Fruit fly (Drosophila melanogaster) whole organism, embryonic: ENCODE data around the gene CG9667.

Source experiments
- Antp ChIP-seq: fragments of 200-800 bp; sonication (Bioruptor generic); optimal IDR thresholded peaks from 3 replicates; lab custom pipeline; 2016; ENCODE audit warnings: missing biosample characterization, missing genetic modification characterization
- Atf-2 ChIP-seq: fragments of 200-800 bp; sonication (Bioruptor generic); optimal IDR thresholded peaks from 2 replicates; lab custom pipeline; 2016; ENCODE audit warnings: missing biosample characterization, missing genetic modification characterization
- Bgb ChIP-seq: fragments of 200-800 bp; sonication (Bioruptor generic); IDR thresholded peaks from 2 replicates; pipeline ENCODE4 v1.3.6; 2022; ENCODE audit warnings: missing biosample characterization, missing genetic modification characterization; ENCODE audit not compliant: partially characterized antibody
- CG1024 ChIP-seq: fragments of 200-800 bp; sonication (Bioruptor generic); IDR thresholded peaks from 2 replicates; pipeline ENCODE4 v1.3.6; 2022; ENCODE audit warnings: missing biosample characterization, missing genetic modification characterization
- CG11247 ChIP-seq: fragments of 200-800 bp; sonication (Bioruptor generic); IDR thresholded peaks from 2 replicates; pipeline ENCODE4 v1.3.6; 2022; ENCODE audit warnings: missing biosample characterization, missing genetic modification characterization
- CG12391 ChIP-seq: fragments of 200-800 bp; sonication (Bioruptor generic); optimal IDR thresholded peaks from 3 replicates; lab custom pipeline; 2018; ENCODE audit warnings: missing biosample characterization, mild to moderate bottlenecking, missing genetic modification characterization, moderate library complexity
- CG13123 ChIP-seq: fragments of 200-800 bp; sonication (Bioruptor generic); optimal IDR thresholded peaks from 2 replicates; lab custom pipeline; 2016; ENCODE audit warnings: missing biosample characterization, missing genetic modification characterization
- CG15011 ChIP-seq: fragments of 200-800 bp; sonication (Bioruptor generic); optimal IDR thresholded peaks from 3 replicates; lab custom pipeline; 2018; ENCODE audit warnings: missing biosample characterization, mild to moderate bottlenecking, missing genetic modification characterization
- CG1603 ChIP-seq: fragments of 200-800 bp; sonication (Bioruptor generic); optimal IDR thresholded peaks from 2 replicates; lab custom pipeline; 2019; ENCODE audit warnings: missing biosample characterization, mild to moderate bottlenecking, missing genetic modification characterization, moderate library complexity
- CG2678 ChIP-seq: fragments of 200-800 bp; sonication (Bioruptor generic); optimal IDR thresholded peaks from 3 replicates; lab custom pipeline; 2019; ENCODE audit warnings: missing biosample characterization, mild to moderate bottlenecking, missing genetic modification characterization, moderate library complexity
- CG3838 ChIP-seq: fragments of 200-800 bp; sonication (Bioruptor generic); optimal IDR thresholded peaks from 3 replicates; lab custom pipeline; 2016; ENCODE audit warnings: missing biosample characterization, missing genetic modification characterization
- Dad ChIP-seq: fragments of 200-800 bp; sonication (Bioruptor generic); optimal IDR thresholded peaks from 3 replicates; lab custom pipeline; 2016; ENCODE audit warnings: missing biosample characterization, missing genetic modification characterization
- Ets65A ChIP-seq: fragments of 200-800 bp; sonication (Bioruptor generic); peaks from one replicate; lab custom pipeline; 2016; ENCODE audit warnings: missing biosample characterization, missing genetic modification characterization
- Fer3 ChIP-seq: fragments of 200-800 bp; sonication (Bioruptor generic); optimal IDR thresholded peaks from 2 replicates; lab custom pipeline; 2018; ENCODE audit warnings: missing biosample characterization, mild to moderate bottlenecking, missing genetic modification characterization, moderate library complexity
- HLHmδ ChIP-seq: fragments of 200-800 bp; sonication (Bioruptor generic); optimal IDR thresholded peaks from 2 replicates; lab custom pipeline; 2018; ENCODE audit warnings: missing biosample characterization, mild to moderate bottlenecking, missing genetic modification characterization, moderate library complexity
- Jarid2 ChIP-seq: fragments of 200-800 bp; sonication (Bioruptor generic); optimal IDR thresholded peaks from 3 replicates; lab custom pipeline; 2017; ENCODE audit warnings: mild to moderate bottlenecking, missing biosample characterization, missing genetic modification reagents, missing genetic modification characterization
- MTF-1 ChIP-seq: fragments of 200-800 bp; sonication (Bioruptor generic); optimal IDR thresholded peaks from 2 replicates; lab custom pipeline; 2018; ENCODE audit warnings: missing biosample characterization, mild to moderate bottlenecking, missing genetic modification characterization, borderline replicate concordance
- Med ChIP-seq: fragments of 200-800 bp; sonication (Bioruptor generic); peaks from one replicate; lab custom pipeline; 2016; ENCODE audit warnings: missing biosample characterization, missing genetic modification characterization, mild to moderate bottlenecking, inconsistent platforms, moderate library complexity
- Meics ChIP-seq: fragments of 200-800 bp; sonication (Bioruptor generic); optimal IDR thresholded peaks from 2 replicates; lab custom pipeline; 2017; ENCODE audit warnings: missing biosample characterization, mild to moderate bottlenecking, missing genetic modification characterization
- Pdp1 ChIP-seq, 2 experiments: fragments of 200-800 bp; sonication (Bioruptor generic); optimal IDR thresholded peaks; 3 replicates each; lab custom pipeline; 2016; ENCODE audit warnings: missing biosample characterization in 2 of 2, missing genetic modification characterization in 2 of 2, mild to moderate bottlenecking in 1 of 2, moderate library complexity in 1 of 2
- Ravus ChIP-seq: fragments of 200-800 bp; sonication (Bioruptor generic); IDR thresholded peaks from 2 replicates; pipeline ENCODE4 v1.3.6; 2022; ENCODE audit warnings: missing biosample characterization, missing genetic modification characterization
- Six4 ChIP-seq: fragments of 200-800 bp; sonication (Bioruptor generic); optimal IDR thresholded peaks from 2 replicates; lab custom pipeline; 2016; ENCODE audit warnings: missing biosample characterization, missing genetic modification characterization
- Sry-β ChIP-seq: fragments of 200-800 bp; sonication (Bioruptor generic); optimal IDR thresholded peaks from 2 replicates; lab custom pipeline; 2018; ENCODE audit warnings: missing biosample characterization, mild to moderate bottlenecking, missing genetic modification characterization, moderate library complexity
- Stat92E ChIP-seq, 3 experiments: fragments of >200 bp in 2 of 3; fragments of 200-800 bp in 1 of 3; sonication (Bioruptor generic) in 1 of 3; optimal IDR thresholded peaks; 2 replicates each; lab custom pipeline; 2017 to 2019; ENCODE audit warnings: missing biosample characterization in 3 of 3, missing genetic modification characterization in 3 of 3, mild to moderate bottlenecking in 1 of 3, moderate library complexity in 1 of 3
- Xrp1 ChIP-seq: fragments of 200-800 bp; sonication (Bioruptor generic); IDR thresholded peaks from 2 replicates; pipeline ENCODE4 v1.3.6; 2022; ENCODE audit warnings: missing biosample characterization, missing genetic modification characterization
- amos ChIP-seq: fragments of 200-800 bp; sonication (Bioruptor generic); IDR thresholded peaks from 2 replicates; pipeline ENCODE4 v1.3.6; 2022; ENCODE audit warnings: missing biosample characterization, missing genetic modification characterization; ENCODE audit not compliant: partially characterized antibody
- bab2 ChIP-seq: fragments of 200-800 bp; sonication (Bioruptor generic); optimal IDR thresholded peaks from 2 replicates; lab custom pipeline; 2016; ENCODE audit warnings: missing biosample characterization, missing genetic modification characterization
- cg ChIP-seq: fragments of 200-800 bp; sonication (Bioruptor generic); optimal IDR thresholded peaks from 3 replicates; lab custom pipeline; 2019; ENCODE audit warnings: missing biosample characterization, mild to moderate bottlenecking, missing genetic modification characterization, moderate library complexity
- chinmo ChIP-seq: fragments of 200-800 bp; sonication (Bioruptor generic); IDR thresholded peaks from 4 replicates; pipeline ENCODE4 v1.3.6; 2022; ENCODE audit warnings: missing biosample characterization, missing genetic modification characterization; ENCODE audit not compliant: partially characterized antibody
- chm ChIP-seq: fragments of 200-800 bp; sonication (Bioruptor generic); IDR thresholded peaks from 2 replicates; pipeline ENCODE4 v1.3.6; 2022; ENCODE audit warnings: missing biosample characterization, missing genetic modification characterization
- ems ChIP-seq: fragments of 200-800 bp; sonication (Bioruptor generic); optimal IDR thresholded peaks from 3 replicates; lab custom pipeline; 2016; ENCODE audit warnings: missing biosample characterization, missing genetic modification characterization
- gce ChIP-seq: fragments of 200-800 bp; sonication (Bioruptor generic); IDR thresholded peaks from 3 replicates; pipeline ENCODE4 v1.3.6; 2022; ENCODE audit warnings: missing biosample characterization, missing genetic modification characterization
- gcm ChIP-seq: fragments of 200-800 bp; sonication (Bioruptor generic); optimal IDR thresholded peaks from 2 replicates; lab custom pipeline; 2019; ENCODE audit warnings: missing biosample characterization, mild to moderate bottlenecking, missing genetic modification characterization, moderate library complexity
- gem ChIP-seq: fragments of 200-800 bp; sonication (Bioruptor generic); optimal IDR thresholded peaks from 2 replicates; lab custom pipeline; 2019; ENCODE audit warnings: missing biosample characterization, mild to moderate bottlenecking, missing genetic modification characterization, moderate library complexity
- hb ChIP-seq: fragments of 200-800 bp; sonication (Bioruptor generic); IDR thresholded peaks from 3 replicates; pipeline ENCODE4 v1.3.6; 2022; ENCODE audit warnings: missing biosample characterization, missing genetic modification characterization; ENCODE audit not compliant: partially characterized antibody
- hbn ChIP-seq: fragments of 200-800 bp; sonication (Bioruptor generic); IDR thresholded peaks from 2 replicates; pipeline ENCODE4 v1.3.6; 2022; ENCODE audit warnings: missing biosample characterization, missing genetic modification characterization; ENCODE audit not compliant: partially characterized antibody
- ken ChIP-seq: fragments of 200-800 bp; sonication (Bioruptor generic); IDR thresholded peaks from 3 replicates; pipeline ENCODE4 v1.3.6; 2022; ENCODE audit warnings: missing biosample characterization, missing genetic modification characterization
- lov ChIP-seq, 2 experiments: fragments of 200-800 bp in 1 of 2; fragments of >200 bp in 1 of 2; sonication (Bioruptor generic) in 1 of 2; IDR thresholded peaks in 1 of 2; optimal IDR thresholded peaks in 1 of 2; 2 replicates in 1 of 2; 3 replicates in 1 of 2; pipeline versions ENCODE4 v1.3.6 to Lab custom; 2017 to 2022; ENCODE audit warnings: missing biosample characterization in 1 of 2, missing genetic modification characterization in 1 of 2
- p53 ChIP-seq: fragments of 200-800 bp; sonication (Bioruptor generic); optimal IDR thresholded peaks from 2 replicates; lab custom pipeline; 2016; ENCODE audit warnings: missing biosample characterization, missing genetic modification characterization
- pita ChIP-seq: fragments of 200-800 bp; sonication (Bioruptor generic); optimal IDR thresholded peaks from 2 replicates; lab custom pipeline; 2017; ENCODE audit warnings: missing biosample characterization, mild to moderate bottlenecking, missing genetic modification characterization
- salm ChIP-seq: fragments of 200-800 bp; sonication (Bioruptor generic); optimal IDR thresholded peaks from 2 replicates; lab custom pipeline; 2018; ENCODE audit warnings: missing biosample characterization, mild to moderate bottlenecking, missing genetic modification characterization
- slp2 ChIP-seq: fragments of 200-800 bp; sonication (Bioruptor generic); optimal IDR thresholded peaks from 2 replicates; lab custom pipeline; 2016; ENCODE audit warnings: missing biosample characterization, missing genetic modification characterization
- sqz ChIP-seq: fragments of 200-800 bp; sonication (Bioruptor generic); optimal IDR thresholded peaks from 3 replicates; lab custom pipeline; 2018; ENCODE audit warnings: missing biosample characterization, mild to moderate bottlenecking, missing genetic modification characterization
- ssp ChIP-seq: fragments of 200-800 bp; sonication (Bioruptor generic); IDR thresholded peaks from 2 replicates; pipeline ENCODE4 v1.3.6; 2022; ENCODE audit warnings: missing biosample characterization, missing genetic modification characterization
- toy ChIP-seq: fragments of 200-800 bp; sonication (Bioruptor generic); IDR thresholded peaks from 2 replicates; pipeline ENCODE4 v1.3.6; 2022; ENCODE audit warnings: missing biosample characterization, missing genetic modification characterization
- trem ChIP-seq: fragments of 200-800 bp; optimal IDR thresholded peaks from 3 replicates; lab custom pipeline; 2019; ENCODE audit warnings: missing biosample characterization, mild to moderate bottlenecking, missing genetic modification characterization, moderate library complexity
- tx ChIP-seq: fragments of 200-800 bp; sonication (Bioruptor generic); optimal IDR thresholded peaks from 2 replicates; lab custom pipeline; 2016; ENCODE audit warnings: missing biosample characterization, missing genetic modification characterization
- unpg ChIP-seq: fragments of 200-800 bp; sonication (Bioruptor generic); optimal IDR thresholded peaks from 3 replicates; lab custom pipeline; 2018; ENCODE audit warnings: missing biosample characterization, mild to moderate bottlenecking, missing genetic modification characterization, moderate library complexity
- usp ChIP-seq: fragments of >200 bp; optimal IDR thresholded peaks from 2 replicates; lab custom pipeline; 2017; ENCODE audit warnings: missing biosample characterization, missing genetic modification characterization

CG9667 gene

DNA sequence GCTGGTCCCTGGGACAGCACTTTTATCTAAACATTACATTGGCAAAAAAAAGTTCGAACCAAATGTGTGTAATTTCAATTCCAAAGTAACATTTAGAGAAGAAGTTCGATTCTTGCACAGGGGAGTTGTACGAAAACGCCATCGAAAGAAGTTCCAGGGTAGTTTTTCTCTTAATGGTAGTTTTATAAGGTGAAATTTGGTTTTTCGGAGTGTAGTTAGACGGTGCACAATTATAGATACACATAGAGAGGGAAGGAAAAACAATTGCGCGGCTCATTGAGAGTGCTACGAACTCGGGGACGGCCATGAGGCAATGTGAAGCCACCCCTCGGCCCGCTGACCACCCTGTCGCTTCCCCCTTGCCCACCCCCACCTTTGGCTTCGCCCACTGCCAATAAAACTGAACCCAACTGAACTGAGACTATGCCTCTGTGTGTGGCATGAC lies 15.9 kb downstream of the CG9667 start (continued):
- TF ChIP-seq ems (GFP tag; lab: Kevin White, UChicago) (peak; percentile 32), HLHmδ (GFP tag; lab: Kevin White, UChicago) (no peak), Meics (peak; percentile 69), CG11247 (peak; percentile 49; the same call in 1 of the 2 replicates), gce (0 out of 3 replicates have a peak, but pooled peaks have one; percentile 45), gem (tag; lab: Kevin White, UChicago) (peak; percentile 78), CG2678 (peak; percentile 81), amos (GFP tag; lab: Robert Waterston, UW) (no peak), CG1603 (peak; percentile 75), pita (GFP tag; lab: Kevin White, UChicago) (no peak), chinmo (GFP tag; lab: Robert Waterston, UW) (peak; percentile 37; the same call in 1 of the 4 replicates), usp (GFP tag; lab: Kevin White, UChicago) (no peak), sqz (GFP tag; lab: Kevin White, UChicago) (no peak), Xrp1 (peak; percentile 68), Fer3 (tag; lab: Kevin White, UChicago) (peak; percentile 75), hb (GFP tag; lab: Robert Waterston, UW) (no peak), salm (tag; lab: Kevin White, UChicago) (no peak), toy (GFP tag; lab: Robert Waterston, UW) (0 out of 2 replicates have a peak, but pooled peaks have one; percentile 29), ssp (GFP tag; lab: Robert Waterston, UW) (peak; percentile 40; the same call in 1 of the 2 replicates), unpg (peak; percentile 75), hbn (GFP tag; lab: Robert Waterston, UW) (no peak), CG1024 (GFP tag; lab: Robert Waterston, UW) (no peak; the same call in 1 of the 2 replicates), Ets65A (peak; percentile 93), bab2 (GFP tag; lab: Kevin White, UChicago) (peak; percentile 71), Pdp1 (GFP tag; optimal IDR thresholded peaks at IDR 0.05; lab: Kevin White, UChicago) (peak; percentile 45 to 46), Ravus (GFP tag; lab: Robert Waterston, UW) (no peak), CG12391 (tag; lab: Kevin White, UChicago) (peak; percentile 57), Atf-2 (peak; percentile 37), CG13123 (peak; percentile 33), CG15011 (no peak), slp2 (peak; percentile 44), CG3838 (GFP tag; lab: Kevin White, UChicago) (no peak), Jarid2 (GFP tag; lab: Kevin White, UChicago) (peak; percentile 10), chm (GFP tag; lab: Robert Waterston, UW) (peak; percentile 62), gcm (peak; percentile 13), Sry-β (GFP tag; lab: Kevin White, UChicago) (no peak), Dad (GFP tag; lab: Kevin White, UChicago) (peak; percentile 48), p53 (GFP tag; lab: Kevin White, UChicago) (no peak), Stat92E (GFP tag; optimal IDR thresholded peaks at IDR 0.05; lab: Kevin White, UChicago) (no peak), MTF-1 (no peak), Six4 (GFP tag; lab: Kevin White, UChicago) (peak; percentile 60), Med (GFP tag; lab: Kevin White, UChicago) (peak; percentile 91), lov (optimal IDR thresholded peaks at IDR 0.05; lab: Kevin White, UChicago) (no peak), lov (GFP tag; IDR thresholded peaks at IDR 0.05; lab: Robert Waterston, UW) (no peak), Antp (GFP tag; lab: Kevin White, UChicago) (peak; percentile 58), cg (GFP tag; lab: Kevin White, UChicago) (no peak), trem (tag; lab: Kevin White, UChicago) (no peak), ken (GFP tag; lab: Robert Waterston, UW) (peak; percentile 60; the same call in 1 of the 3 replicates), tx (GFP tag; lab: Kevin White, UChicago) (peak; percentile 66), Bgb (GFP tag; lab: Robert Waterston, UW) (0 out of 2 replicates have a peak, but pooled peaks have one; percentile 19)
